Worm (Caenorhabditis elegans) whole organism, L2 larva: ENCODE results near the gene Y69H2.1.

Experiments
- lin-13 ChIP-seq: fragments of 150-350 bp; optimal IDR thresholded peaks from 2 replicates; lab custom pipeline; 2014; ENCODE audit warnings: missing biosample characterization, missing genetic modification reagents, missing genetic modification characterization
- lin-39 ChIP-seq: fragments of 150-350 bp; optimal IDR thresholded peaks from 2 replicates; lab custom pipeline; 2014; ENCODE audit warnings: missing biosample characterization, missing genetic modification reagents, missing genetic modification characterization
- skn-1 ChIP-seq: sonication (generic microtip); optimal IDR thresholded peaks from 2 replicates; lab custom pipeline; 2017; ENCODE audit warnings: missing biosample characterization, missing genetic modification characterization

DNA sequence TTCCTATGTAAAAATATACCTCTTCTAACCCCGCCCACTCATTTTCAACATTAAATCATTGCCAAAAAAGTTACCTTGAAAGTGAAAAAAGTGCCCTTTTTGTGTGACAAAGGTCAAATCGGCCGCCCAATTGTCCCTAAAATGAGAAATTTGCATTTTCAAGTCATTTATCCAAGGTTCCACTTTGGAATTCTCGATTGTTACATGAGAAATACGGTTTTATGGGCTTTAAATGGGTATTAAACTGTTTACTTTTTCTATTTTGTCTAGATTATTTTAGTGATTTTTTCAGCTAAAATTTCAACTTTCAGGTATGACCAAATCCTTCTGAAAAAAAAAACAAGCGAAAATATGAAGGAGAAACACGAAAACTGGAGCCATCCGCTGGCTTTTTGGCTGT, 29.9 kb downstream of the Y69H2.1 start, which contains the start of gene grdn-1:
- TF ChIP-seq lin-13 (GFP tag; lab: Kevin White, UChicago) (no peak), skn-1 (tag; lab: Kevin White, UChicago) (no peak), lin-39 (tag; lab: Kevin White, UChicago) (no peak)
